Worm (Caenorhabditis elegans) whole organism, L1 larva: ENCODE data around the gene droe-4.

Experiments used
- aha-1 ChIP-seq: fragments of 150-350 bp; optimal IDR thresholded peaks from 2 replicates; lab custom pipeline; 2014; ENCODE audit warnings: missing biosample characterization, missing genetic modification characterization
- ceh-82 ChIP-seq, 3 experiments: fragments of 150-350 bp in 1 of 3; sonication (generic microtip) in 2 of 3; optimal IDR thresholded peaks; 2 replicates each; lab custom pipeline; 2014 to 2017; ENCODE audit warnings: missing biosample characterization in 3 of 3, missing genetic modification characterization in 3 of 3
- ces-1 ChIP-seq: fragments of 150-350 bp; optimal IDR thresholded peaks from 2 replicates; lab custom pipeline; 2014; ENCODE audit warnings: missing biosample characterization, missing genetic modification reagents, missing genetic modification characterization
- irx-1 ChIP-seq: sonication (generic microtip); optimal IDR thresholded peaks from 2 replicates; lab custom pipeline; 2016; ENCODE audit warnings: missing genetic modification characterization, missing compliant biosample characterization
- jun-1 ChIP-seq: fragments of 150-350 bp; optimal IDR thresholded peaks from 2 replicates; lab custom pipeline; 2014; ENCODE audit warnings: missing biosample characterization, missing genetic modification reagents, missing genetic modification characterization
- lir-3 ChIP-seq: sonication (generic microtip); optimal IDR thresholded peaks from 2 replicates; lab custom pipeline; 2016; ENCODE audit warnings: mild to moderate bottlenecking, missing genetic modification characterization, moderate library complexity, missing compliant biosample characterization; ENCODE audit not compliant: poor library complexity
- lsy-2 ChIP-seq, 2 experiments: fragments of 150-350 bp; optimal IDR thresholded peaks; 2 replicates each; lab custom pipeline; 2014; ENCODE audit warnings: missing biosample characterization in 2 of 2, missing genetic modification characterization in 2 of 2
- nhr-77 ChIP-seq: fragments of 150-350 bp; optimal IDR thresholded peaks from 2 replicates; lab custom pipeline; 2014; ENCODE audit warnings: missing biosample characterization, missing genetic modification characterization
- nhr-90 ChIP-seq: sonication (generic microtip); optimal IDR thresholded peaks from 2 replicates; lab custom pipeline; 2016; ENCODE audit warnings: mild to moderate bottlenecking, missing genetic modification characterization, missing compliant biosample characterization; ENCODE audit not compliant: poor library complexity
- rnt-1 ChIP-seq: sonication (generic microtip); optimal IDR thresholded peaks from 2 replicates; lab custom pipeline; 2016; ENCODE audit warnings: mild to moderate bottlenecking, missing genetic modification characterization, moderate library complexity, missing compliant biosample characterization
- unc-62 ChIP-seq: fragments of 150-350 bp; optimal IDR thresholded peaks from 2 replicates; lab custom pipeline; 2014; ENCODE audit warnings: missing biosample characterization, missing genetic modification reagents, missing genetic modification characterization

DNA sequence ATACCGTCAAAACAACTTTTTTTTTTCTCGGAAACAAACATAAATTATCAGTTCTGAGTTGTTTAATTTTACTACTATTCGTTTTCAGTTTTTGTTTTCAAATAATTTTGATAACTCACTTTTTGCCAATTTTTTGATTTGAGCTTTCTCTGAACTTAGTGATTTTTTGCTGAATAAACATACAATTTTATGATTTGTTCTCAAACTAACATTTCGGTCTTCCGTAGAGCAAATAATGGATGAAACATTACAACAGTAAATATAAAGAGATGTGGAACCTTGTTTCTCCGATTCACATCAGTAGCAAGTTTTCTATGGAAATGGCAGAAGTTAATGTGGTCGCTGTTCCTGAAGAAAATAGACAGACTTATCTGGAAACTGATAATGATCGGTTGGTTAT is 42.7 kb upstream of the droe-4 start, which contains the start of gene R10D12.7:
- TF ChIP-seq ceh-82 (tag; optimal IDR thresholded peaks at IDR 0.05; lab: Kevin White, UChicago): no peak
- TF ChIP-seq irx-1 (tag; lab: Kevin White, UChicago): no peak
- no peak for TF ChIP-seq nhr-90
- TF ChIP-seq lir-3 (tag; lab: Kevin White, UChicago): no peak
- TF ChIP-seq ces-1 (GFP tag; lab: Kevin White, UChicago): no peak
- TF ChIP-seq rnt-1: no peak
- TF ChIP-seq jun-1 (tag; lab: Kevin White, UChicago): no peak
- no peak for TF ChIP-seq lsy-2 (tag; optimal IDR thresholded peaks at IDR 0.05; lab: Kevin White, UChicago)
- no peak for TF ChIP-seq aha-1 (tag; lab: Kevin White, UChicago)
- TF ChIP-seq unc-62 (GFP tag; lab: Kevin White, UChicago): no peak
- TF ChIP-seq nhr-77: no peak
